Worm (Caenorhabditis elegans) whole organism, early embryonic: Measurements from ENCODE around the gene sri-19.

Experiments used
- B0310.2 ChIP-seq: sonication (generic microtip); optimal IDR thresholded peaks from 2 replicates; lab custom pipeline; 2016; ENCODE audit warnings: mild to moderate bottlenecking, missing genetic modification characterization, missing compliant biosample characterization
- F13C5.2 ChIP-seq: sonication (generic microtip); optimal IDR thresholded peaks from 2 replicates; lab custom pipeline; 2017; ENCODE audit warnings: mild to moderate bottlenecking, missing genetic modification characterization, inconsistent platforms, missing compliant biosample characterization
- aly-1 ChIP-seq: sonication (generic microtip); optimal IDR thresholded peaks from 2 replicates; lab custom pipeline; 2016; ENCODE audit warnings: missing genetic modification characterization, missing compliant biosample characterization
- ama-1 ChIP-seq: fragments of 150-350 bp; optimal IDR thresholded peaks from 2 replicates; lab custom pipeline; 2014
- ceh-13 ChIP-seq: fragments of 200-800 bp; sonication (Bioruptor generic); optimal IDR thresholded peaks from 2 replicates; lab custom pipeline; 2018; ENCODE audit warnings: mild to moderate bottlenecking, missing genetic modification characterization, missing compliant biosample characterization
- ceh-36 ChIP-seq: sonication (generic microtip); optimal IDR thresholded peaks from 2 replicates; lab custom pipeline; 2016; ENCODE audit warnings: missing genetic modification characterization, inconsistent platforms, missing compliant biosample characterization
- ets-7 ChIP-seq: sonication (generic microtip); optimal IDR thresholded peaks from 2 replicates; lab custom pipeline; 2016; ENCODE audit warnings: missing genotype, missing genetic modification characterization, missing compliant biosample characterization
- flt-1 ChIP-seq: fragments of 200-800 bp; sonication (Bioruptor generic); IDR thresholded peaks from 2 replicates; pipeline ENCODE4 v1.3.6; 2022; ENCODE audit warnings: missing genetic modification characterization, missing compliant biosample characterization
- hmbx-1 ChIP-seq: sonication (generic microtip); optimal IDR thresholded peaks from 2 replicates; lab custom pipeline; 2016; ENCODE audit warnings: mild to moderate bottlenecking, missing genetic modification characterization, missing compliant biosample characterization
- hmg-4 ChIP-seq: fragments of 200-800 bp; sonication (Bioruptor generic); optimal IDR thresholded peaks from 2 replicates; lab custom pipeline; 2018; ENCODE audit warnings: mild to moderate bottlenecking, missing genetic modification characterization, missing compliant biosample characterization
- hnd-1 ChIP-seq: sonication (generic microtip); optimal IDR thresholded peaks from 2 replicates; lab custom pipeline; 2016; ENCODE audit warnings: missing genetic modification characterization, missing compliant biosample characterization
- pes-1 ChIP-seq: fragments of 200-800 bp; sonication (Bioruptor generic); IDR thresholded peaks from 2 replicates; pipeline ENCODE4 v1.3.6; 2022; ENCODE audit warnings: missing genetic modification reagents, missing genetic modification characterization, missing compliant biosample characterization
- scrt-1 ChIP-seq: fragments of 200-800 bp; sonication (Bioruptor generic); IDR thresholded peaks from 2 replicates; pipeline ENCODE4 v1.3.6; 2022; ENCODE audit warnings: missing genetic modification characterization, missing compliant biosample characterization
- sea-1 ChIP-seq: fragments of 200-800 bp; sonication (Bioruptor generic); conservative IDR thresholded peaks from 2 replicates; pipeline ENCODE4 v1.3.6; 2022; ENCODE audit warnings: missing genetic modification characterization, missing compliant biosample characterization
- tbx-11 ChIP-seq: fragments of 200-800 bp; sonication (Bioruptor generic); IDR thresholded peaks from 2 replicates; pipeline ENCODE4 v1.3.6; 2022; ENCODE audit warnings: missing genetic modification characterization, missing compliant biosample characterization
- tbx-37 ChIP-seq: fragments of 200-800 bp; sonication (Bioruptor generic); conservative IDR thresholded peaks from 2 replicates; pipeline ENCODE4 v1.3.6; 2022; ENCODE audit warnings: missing genetic modification reagents, missing genetic modification characterization, missing compliant biosample characterization
- tra-4 ChIP-seq: sonication (generic microtip); optimal IDR thresholded peaks from 2 replicates; lab custom pipeline; 2017; ENCODE audit warnings: missing genetic modification characterization, missing compliant biosample characterization

Gene sri-19

ce11 chrIV:10970333-10970732 lies 12.2 kb downstream of the sri-19 start:
- TF ChIP-seq hmg-4 (no peak), flt-1 (GFP tag; lab: Robert Waterston, UW) (no peak), sea-1 (GFP tag; lab: Robert Waterston, UW) (no peak), ceh-13 (GFP tag; lab: Kevin White, UChicago) (no peak), scrt-1 (GFP tag; lab: Robert Waterston, UW) (no peak), tbx-11 (no peak), aly-1 (tag; lab: Kevin White, UChicago) (no peak), F13C5.2 (tag; lab: Kevin White, UChicago) (no peak), tbx-37 (GFP tag; lab: Robert Waterston, UW) (no peak), ets-7 (tag; lab: Kevin White, UChicago) (no peak), hnd-1 (no peak), hmbx-1 (tag; lab: Kevin White, UChicago) (no peak), ama-1 (lab: Kevin White, UChicago) (no peak), B0310.2 (tag; lab: Kevin White, UChicago) (no peak), tra-4 (tag; lab: Kevin White, UChicago) (no peak)

ce11 chrIV:10970767-10971166 lies 12.6 kb downstream of the sri-19 start:
- TF ChIP-seq sea-1 (GFP tag; lab: Robert Waterston, UW) (no peak), tbx-37 (GFP tag; lab: Robert Waterston, UW) (no peak), hnd-1 (no peak), ama-1 (lab: Kevin White, UChicago) (no peak), aly-1 (tag; lab: Kevin White, UChicago) (no peak), hmbx-1 (tag; lab: Kevin White, UChicago) (no peak), flt-1 (GFP tag; lab: Robert Waterston, UW) (no peak), B0310.2 (tag; lab: Kevin White, UChicago) (no peak), ets-7 (tag; lab: Kevin White, UChicago) (no peak), F13C5.2 (tag; lab: Kevin White, UChicago) (no peak), ceh-36 (no peak), hmg-4 (no peak), scrt-1 (GFP tag; lab: Robert Waterston, UW) (no peak), tbx-11 (no peak), ceh-13 (GFP tag; lab: Kevin White, UChicago) (no peak), tra-4 (tag; lab: Kevin White, UChicago) (no peak), pes-1 (GFP tag; lab: Robert Waterston, UW) (no peak)

- TF ChIP-seq ama-1 (lab: Kevin White, UChicago) (no peak), sea-1 (GFP tag; lab: Robert Waterston, UW) (no peak), ceh-36 (no peak), pes-1 (GFP tag; lab: Robert Waterston, UW) (no peak), scrt-1 (GFP tag; lab: Robert Waterston, UW) (no peak), tbx-37 (GFP tag; lab: Robert Waterston, UW) (no peak)
These were observed 13.5 kb downstream of the sri-19 start for ce11 chrIV:10971636-10972199.

ce11 chrIV:10975968-10976367 lies 17.8 kb downstream of the sri-19 start:
- no peak for TF ChIP-seq pes-1 (GFP tag; lab: Robert Waterston, UW)
- no peak for TF ChIP-seq sea-1 (GFP tag; lab: Robert Waterston, UW)

- TF ChIP-seq scrt-1 (GFP tag; lab: Robert Waterston, UW): no peak
- TF ChIP-seq hnd-1: no peak
- no peak for TF ChIP-seq ceh-36
- TF ChIP-seq flt-1 (GFP tag; lab: Robert Waterston, UW): no peak
- no peak for TF ChIP-seq B0310.2 (tag; lab: Kevin White, UChicago)
- no peak for TF ChIP-seq hmg-4
- no peak for TF ChIP-seq F13C5.2 (tag; lab: Kevin White, UChicago)
- no peak for TF ChIP-seq hmbx-1 (tag; lab: Kevin White, UChicago)
- no peak for TF ChIP-seq aly-1 (tag; lab: Kevin White, UChicago)
- TF ChIP-seq ets-7 (tag; lab: Kevin White, UChicago): no peak
- no peak for TF ChIP-seq pes-1 (GFP tag; lab: Robert Waterston, UW)
- no peak for TF ChIP-seq sea-1 (GFP tag; lab: Robert Waterston, UW)
- no peak for TF ChIP-seq ceh-13 (GFP tag; lab: Kevin White, UChicago)
- no peak for TF ChIP-seq tbx-37 (GFP tag; lab: Robert Waterston, UW)
- no peak for TF ChIP-seq tbx-11
These were observed 20.5 kb downstream of the sri-19 start for ce11 chrIV:10978641-10979040.

- TF ChIP-seq tra-4 (tag; lab: Kevin White, UChicago): no peak
These were observed 21.5 kb downstream of the sri-19 start for ce11 chrIV:10979689-10980088.

- TF ChIP-seq hnd-1 (no peak), scrt-1 (GFP tag; lab: Robert Waterston, UW) (no peak), tbx-11 (no peak), F13C5.2 (tag; lab: Kevin White, UChicago) (no peak), flt-1 (GFP tag; lab: Robert Waterston, UW) (no peak), sea-1 (GFP tag; lab: Robert Waterston, UW) (no peak), B0310.2 (tag; lab: Kevin White, UChicago) (no peak), aly-1 (tag; lab: Kevin White, UChicago) (no peak), pes-1 (GFP tag; lab: Robert Waterston, UW) (no peak), ceh-36 (no peak), ets-7 (tag; lab: Kevin White, UChicago) (no peak), ama-1 (lab: Kevin White, UChicago) (no peak), tra-4 (tag; lab: Kevin White, UChicago) (no peak), tbx-37 (GFP tag; lab: Robert Waterston, UW) (no peak), hmg-4 (no peak)
These were observed 22.5 kb downstream of the sri-19 start for ce11 chrIV:10980628-10981027.
